Fruit fly (Drosophila melanogaster): ENCODE results near the gene CG42327.

The CG42327 gene

DNA sequence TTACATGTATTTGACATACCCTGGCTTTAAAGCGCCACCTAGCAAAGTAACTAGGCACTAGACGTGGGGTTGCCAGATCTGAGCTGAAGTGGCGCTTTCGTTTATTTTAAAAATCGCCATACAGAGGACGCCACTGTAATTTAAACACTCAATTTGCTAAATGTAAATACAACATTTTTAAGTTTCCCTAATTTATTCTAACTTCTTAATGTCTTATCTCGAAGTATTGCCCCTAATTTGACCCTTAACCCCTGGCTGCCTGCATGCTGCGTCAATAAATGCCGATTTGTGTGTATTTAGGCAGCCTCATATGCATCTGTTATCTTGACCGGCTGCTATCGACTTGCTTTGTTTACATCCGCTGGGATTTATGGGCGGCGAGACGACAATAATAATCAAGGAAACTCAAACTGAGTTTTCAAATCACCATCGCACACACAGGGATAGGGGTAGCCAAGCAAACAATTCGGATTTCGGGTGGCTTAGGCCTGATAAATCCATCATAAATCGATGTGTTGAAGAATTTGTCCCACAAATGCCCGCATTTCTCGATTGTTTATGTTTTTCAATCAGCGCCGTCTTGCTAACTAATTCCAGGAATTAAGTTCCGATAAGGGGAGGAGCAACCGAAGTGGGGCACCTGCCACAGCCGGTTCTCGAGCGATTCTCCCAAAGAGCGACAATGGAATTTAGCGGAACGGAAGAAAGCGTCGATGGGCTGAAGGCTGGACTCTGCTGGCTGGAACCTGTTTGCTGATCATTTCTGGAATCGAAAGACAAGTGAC, 42.5 kb upstream of the CG42327 start (continued):
- TF ChIP-seq CG16863 (GFP tag; optimal IDR thresholded peaks at IDR 0.05) (peak; percentile 34), crc (GFP tag; optimal IDR thresholded peaks at IDR 0.05) (no peak), CG14667 (GFP tag; IDR thresholded peaks at IDR 0.05) (peak; percentile 73), CTCF (GFP tag; optimal IDR thresholded peaks at IDR 0.05) (peak; percentile 100), ranshi (GFP tag; IDR thresholded peaks at IDR 0.05) (peak; percentile 34; the same call in 1 of the 2 replicates), bsh (GFP tag; optimal IDR thresholded peaks at IDR 0.05) (peak in 1 of 2 experiments; percentile 54), lab (GFP tag; optimal IDR thresholded peaks at IDR 0.05) (peak; percentile 33), CG8478 (optimal IDR thresholded peaks at IDR 0.05) (no peak), CG4820 (GFP tag; optimal IDR thresholded peaks at IDR 0.05) (peak; percentile 72), unpg (GFP tag; optimal IDR thresholded peaks at IDR 0.05) (peak; percentile 18), GATAe (GFP tag; conservative IDR thresholded peaks at IDR 0.05) (no peak), Kr (GFP tag; optimal IDR thresholded peaks at IDR 0.05) (peak; percentile 78), onecut (GFP tag; IDR thresholded peaks at IDR 0.05) (peak; percentile 67), CG12659 (GFP tag; optimal IDR thresholded peaks at IDR 0.05) (peak; percentile 43), fru (optimal IDR thresholded peaks at IDR 0.05) (no peak), Dip3 (GFP tag; optimal IDR thresholded peaks at IDR 0.05) (peak; percentile 23), Doc2 (GFP tag; IDR thresholded peaks at IDR 0.05) (no peak), CG2199 (GFP tag; IDR thresholded peaks at IDR 0.05) (peak; percentile 86; the same call in 2 of the 3 replicates), repo (GFP tag; optimal IDR thresholded peaks at IDR 0.05) (peak; percentile 3), hb (GFP tag; IDR thresholded peaks at IDR 0.05; ENCODE audit: partially characterized antibody) (no peak), CkIIα-i1 (GFP tag; IDR thresholded peaks at IDR 0.05) (no peak), CG15011 (GFP tag; optimal IDR thresholded peaks at IDR 0.05) (no peak), HmgD (GFP tag; optimal IDR thresholded peaks at IDR 0.05) (peak; percentile 46), CG6272 (GFP tag; IDR thresholded peaks at IDR 0.05) (0 out of 2 replicates have a peak, but pooled peaks have one; percentile 21), CG10366 (GFP tag; IDR thresholded peaks at IDR 0.05) (peak; percentile 66), shn (GFP tag; optimal IDR thresholded peaks at IDR 0.05) (peak; percentile 38), BEAF-32 (GFP tag; optimal IDR thresholded peaks at IDR 0.05) (peak; percentile 16), knrl (GFP tag; IDR thresholded peaks at IDR 0.05; ENCODE audit: partially characterized antibody) (peak; percentile 65; the same call in 1 of the 3 replicates), CG2120 (GFP tag; optimal IDR thresholded peaks at IDR 0.05) (peak; percentile 68), CG32532 (GFP tag; IDR thresholded peaks at IDR 0.05) (peak; percentile 89), CG15696 (tag; optimal IDR thresholded peaks at IDR 0.05) (peak; percentile 78), jing (GFP tag; optimal IDR thresholded peaks at IDR 0.05) (no peak), HmgZ (tag; optimal IDR thresholded peaks at IDR 0.05) (peak; percentile 75), btn (GFP tag; optimal IDR thresholded peaks at IDR 0.05) (peak; percentile 44), Oaz (GFP tag; IDR thresholded peaks at IDR 0.05) (no peak), Sox100B (GFP tag; optimal IDR thresholded peaks at IDR 0.05) (no peak), CG2889 (GFP tag; IDR thresholded peaks at IDR 0.05) (no peak), CG1602 (GFP tag; optimal IDR thresholded peaks at IDR 0.05) (peak; percentile 78), ato (GFP tag; IDR thresholded peaks at IDR 0.05; ENCODE audit: partially characterized antibody) (no peak), CG34422 (GFP tag; IDR thresholded peaks at IDR 0.05) (peak; percentile 85), CG1529 (GFP tag; optimal IDR thresholded peaks at IDR 0.05) (peak; percentile 22), Nf-YB (GFP tag; optimal IDR thresholded peaks at IDR 0.05) (no peak), chinmo (GFP tag; IDR thresholded peaks at IDR 0.05; ENCODE audit: partially characterized antibody) (0 out of 4 replicates have a peak, but pooled peaks have one; percentile 21), org-1 (GFP tag; optimal IDR thresholded peaks at IDR 0.05) (no peak), sens-2 (GFP tag; IDR thresholded peaks at IDR 0.05) (peak; percentile 21), Hr3 (GFP tag; optimal IDR thresholded peaks at IDR 0.05) (peak; percentile 78), sc (optimal IDR thresholded peaks at IDR 0.05) (no peak), sc (GFP tag; optimal IDR thresholded peaks at IDR 0.05) (peak; percentile 22), kni (GFP tag; optimal IDR thresholded peaks at IDR 0.05) (peak; percentile 19), dysf (GFP tag; IDR thresholded peaks at IDR 0.05) (peak; percentile 78), pho (GFP tag; optimal IDR thresholded peaks at IDR 0.05) (peak; percentile 43)
